Worm (Caenorhabditis elegans) whole organism, L3 larva: ENCODE results near the gene soc-1.

ENCODE experiments used
- elt-2 ChIP-seq: sonication (generic microtip); optimal IDR thresholded peaks from 2 replicates; lab custom pipeline; 2016; ENCODE audit warnings: missing genetic modification reagents, mild to moderate bottlenecking, missing genetic modification characterization, missing compliant biosample characterization
- fos-1 ChIP-seq: fragments of 150-350 bp; optimal IDR thresholded peaks from 2 replicates; lab custom pipeline; 2014; ENCODE audit warnings: missing biosample characterization, missing genetic modification characterization
- lin-39 ChIP-seq: fragments of 150-350 bp; optimal IDR thresholded peaks from 2 replicates; lab custom pipeline; 2018; ENCODE audit warnings: missing biosample characterization, missing genetic modification reagents, missing genetic modification characterization
- nhr-12 ChIP-seq: fragments of 150-350 bp; optimal IDR thresholded peaks from 2 replicates; lab custom pipeline; 2014; ENCODE audit warnings: missing biosample characterization, missing genetic modification characterization
- snpc-4 ChIP-seq: fragments of 150-350 bp; optimal IDR thresholded peaks from 2 replicates; lab custom pipeline; 2014; ENCODE audit warnings: missing biosample characterization, missing genetic modification characterization
- unc-62 ChIP-seq: fragments of 150-350 bp; sonication (generic microtip); optimal IDR thresholded peaks from 4 replicates; lab custom pipeline; 2014; ENCODE audit warnings: missing biosample characterization, missing genetic modification reagents, missing genetic modification characterization

DNA sequence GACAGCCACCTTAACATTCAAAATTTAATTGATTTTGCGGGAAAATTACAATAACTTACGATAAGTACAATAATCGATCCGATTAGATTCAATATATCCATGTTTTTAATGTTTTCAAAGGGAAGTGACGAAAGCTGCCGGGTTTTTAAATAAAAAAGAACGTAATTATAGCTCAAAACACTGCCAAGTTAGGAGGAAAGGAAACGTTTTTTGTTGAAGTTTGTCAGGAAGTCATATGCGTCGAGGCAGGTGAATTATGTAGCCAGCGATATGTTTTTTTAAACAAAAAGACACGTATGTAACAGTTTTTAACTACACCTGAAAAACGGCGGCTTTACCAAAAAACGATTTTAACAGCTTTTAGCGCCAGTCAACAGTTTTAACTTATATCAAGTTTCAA, 22.9 kb downstream of the soc-1 start, which contains the start of gene srx-73:
- TF ChIP-seq elt-2 (tag; lab: Kevin White, UChicago) (no peak), unc-62 (GFP tag; lab: Kevin White, UChicago) (no peak), fos-1 (tag; lab: Kevin White, UChicago) (no peak), lin-39 (tag; lab: Kevin White, UChicago) (no peak), nhr-12 (tag; lab: Kevin White, UChicago) (no peak), snpc-4 (tag; lab: Kevin White, UChicago) (no peak)
